Worm (Caenorhabditis elegans) whole organism, L3 larva: Measurements from ENCODE around the gene cyp-35A1.
"Not testable (repeated sequence)": the region's sequence is repeated elsewhere in the genome, so short reads cannot be mapped to it uniquely, and the experiment has no call there.

Experiments
- R02D3.7 ChIP-seq: fragments of 150-350 bp; optimal IDR thresholded peaks from 2 replicates; lab custom pipeline; 2014; ENCODE audit warnings: missing biosample characterization, missing genetic modification characterization
- aly-2 ChIP-seq: fragments of 150-350 bp; optimal IDR thresholded peaks from 2 replicates; lab custom pipeline; 2014; ENCODE audit warnings: missing biosample characterization, missing genetic modification characterization
- ama-1 ChIP-seq: fragments of 150-350 bp; optimal IDR thresholded peaks from 2 replicates; lab custom pipeline; 2018
- ceh-16 ChIP-seq: sonication (generic microtip); optimal IDR thresholded peaks from 2 replicates; lab custom pipeline; 2017; ENCODE audit warnings: missing biosample characterization, missing genetic modification characterization
- ceh-28 ChIP-seq: fragments of 150-350 bp; optimal IDR thresholded peaks from 2 replicates; lab custom pipeline; 2014; ENCODE audit warnings: missing biosample characterization, missing genetic modification reagents, missing genetic modification characterization
- ceh-9 ChIP-seq: sonication (generic microtip); optimal IDR thresholded peaks from 2 replicates; lab custom pipeline; 2018; ENCODE audit warnings: missing biosample characterization, missing genetic modification characterization
- daf-12 ChIP-seq: fragments of 150-350 bp; optimal IDR thresholded peaks from 2 replicates; lab custom pipeline; 2014; ENCODE audit warnings: missing biosample characterization, missing genetic modification reagents, missing genetic modification characterization
- egl-5 ChIP-seq: fragments of 150-350 bp; optimal IDR thresholded peaks from 2 replicates; lab custom pipeline; 2017; ENCODE audit warnings: missing biosample characterization, missing genetic modification reagents, missing genetic modification characterization, inconsistent platforms
- elt-2 ChIP-seq: sonication (generic microtip); optimal IDR thresholded peaks from 2 replicates; lab custom pipeline; 2016; ENCODE audit warnings: missing genetic modification reagents, mild to moderate bottlenecking, missing genetic modification characterization, missing compliant biosample characterization
- elt-3 ChIP-seq, 3 experiments: fragments of 150-350 bp in 1 of 3; sonication (generic microtip) in 2 of 3; optimal IDR thresholded peaks; 2 replicates in 2 of 3; 4 replicates in 1 of 3; lab custom pipeline; 2014 to 2017; ENCODE audit warnings: missing biosample characterization in 3 of 3, missing genetic modification characterization in 3 of 3
- eor-1 ChIP-seq, 2 experiments: fragments of 150-350 bp; optimal IDR thresholded peaks; 2 replicates each; lab custom pipeline; 2014 to 2018; ENCODE audit warnings: missing biosample characterization in 2 of 2, missing genetic modification characterization in 2 of 2
- fkh-10 ChIP-seq: sonication (generic microtip); optimal IDR thresholded peaks from 2 replicates; lab custom pipeline; 2017; ENCODE audit warnings: missing biosample characterization, missing genetic modification reagents, missing genetic modification characterization
- fkh-2 ChIP-seq: fragments of 150-350 bp; optimal IDR thresholded peaks from 2 replicates; lab custom pipeline; 2014; ENCODE audit warnings: missing biosample characterization, missing genetic modification reagents, missing genetic modification characterization
- fos-1 ChIP-seq: fragments of 150-350 bp; optimal IDR thresholded peaks from 2 replicates; lab custom pipeline; 2014; ENCODE audit warnings: missing biosample characterization, missing genetic modification characterization
- jun-1 ChIP-seq: fragments of 150-350 bp; optimal IDR thresholded peaks from 2 replicates; lab custom pipeline; 2014; ENCODE audit warnings: missing biosample characterization, missing genetic modification reagents, missing genetic modification characterization
- lin-15B ChIP-seq: fragments of 150-350 bp; optimal IDR thresholded peaks from 2 replicates; lab custom pipeline; 2014; ENCODE audit warnings: missing biosample characterization, missing genetic modification characterization
- lsy-12 ChIP-seq: sonication (generic microtip); optimal IDR thresholded peaks from 2 replicates; lab custom pipeline; 2016; ENCODE audit warnings: mild to moderate bottlenecking, missing genetic modification characterization, missing compliant biosample characterization
- mdl-1 ChIP-seq: fragments of 150-350 bp; optimal IDR thresholded peaks from 2 replicates; lab custom pipeline; 2014; ENCODE audit warnings: missing biosample characterization, missing genetic modification characterization
- mml-1 ChIP-seq: fragments of 150-350 bp; sonication (generic microtip); optimal IDR thresholded peaks from 3 replicates; lab custom pipeline; 2014; ENCODE audit warnings: missing biosample characterization, missing genetic modification characterization
- nfya-1 ChIP-seq: sonication (generic microtip); optimal IDR thresholded peaks from 2 replicates; lab custom pipeline; 2017; ENCODE audit warnings: missing genetic modification characterization, mild to moderate bottlenecking, missing compliant biosample characterization, antibody characterized with exemption, moderate library complexity; ENCODE audit not compliant: insufficient read depth
- nhr-11 ChIP-seq: fragments of 150-350 bp; optimal IDR thresholded peaks from 2 replicates; lab custom pipeline; 2014; ENCODE audit warnings: missing biosample characterization, missing genetic modification characterization
- nhr-12 ChIP-seq: fragments of 150-350 bp; optimal IDR thresholded peaks from 2 replicates; lab custom pipeline; 2014; ENCODE audit warnings: missing biosample characterization, missing genetic modification characterization
- nhr-23 ChIP-seq: fragments of 150-350 bp; optimal IDR thresholded peaks from 2 replicates; lab custom pipeline; 2014; ENCODE audit warnings: missing biosample characterization, missing genetic modification reagents, missing genetic modification characterization
- nhr-28 ChIP-seq: fragments of 150-350 bp; optimal IDR thresholded peaks from 2 replicates; lab custom pipeline; 2014; ENCODE audit warnings: missing biosample characterization, missing genetic modification characterization
- nhr-43 ChIP-seq: sonication (generic microtip); optimal IDR thresholded peaks from 2 replicates; lab custom pipeline; 2016; ENCODE audit warnings: mild to moderate bottlenecking, missing genetic modification characterization, missing compliant biosample characterization; ENCODE audit not compliant: poor library complexity, severe bottlenecking
- nhr-76 ChIP-seq: fragments of 150-350 bp; sonication (generic microtip); optimal IDR thresholded peaks from 5 replicates; lab custom pipeline; 2014; ENCODE audit warnings: missing biosample characterization, missing genetic modification characterization
- pha-4 ChIP-seq: fragments of 150-350 bp; optimal IDR thresholded peaks from 2 replicates; lab custom pipeline; 2014; ENCODE audit warnings: missing biosample characterization, missing genetic modification reagents, missing genetic modification characterization
- pqm-1 ChIP-seq: fragments of 150-350 bp; optimal IDR thresholded peaks from 2 replicates; lab custom pipeline; 2017; ENCODE audit warnings: missing biosample characterization, missing genetic modification characterization, inconsistent platforms
- skn-1 ChIP-seq: fragments of 150-350 bp; optimal IDR thresholded peaks from 2 replicates; lab custom pipeline; 2014; ENCODE audit warnings: missing biosample characterization, missing genetic modification characterization
- tbx-2 ChIP-seq: sonication (generic microtip); optimal IDR thresholded peaks from 2 replicates; lab custom pipeline; 2016; ENCODE audit warnings: mild to moderate bottlenecking, missing genetic modification characterization, missing compliant biosample characterization
- unc-39 ChIP-seq: sonication (generic microtip); optimal IDR thresholded peaks from 4 replicates; lab custom pipeline; 2017; ENCODE audit warnings: missing biosample characterization, missing genetic modification characterization
- zag-1 ChIP-seq: fragments of 150-350 bp; optimal IDR thresholded peaks from 2 replicates; lab custom pipeline; 2014; ENCODE audit warnings: missing biosample characterization, missing genetic modification characterization

The cyp-35A1 gene

DNA sequence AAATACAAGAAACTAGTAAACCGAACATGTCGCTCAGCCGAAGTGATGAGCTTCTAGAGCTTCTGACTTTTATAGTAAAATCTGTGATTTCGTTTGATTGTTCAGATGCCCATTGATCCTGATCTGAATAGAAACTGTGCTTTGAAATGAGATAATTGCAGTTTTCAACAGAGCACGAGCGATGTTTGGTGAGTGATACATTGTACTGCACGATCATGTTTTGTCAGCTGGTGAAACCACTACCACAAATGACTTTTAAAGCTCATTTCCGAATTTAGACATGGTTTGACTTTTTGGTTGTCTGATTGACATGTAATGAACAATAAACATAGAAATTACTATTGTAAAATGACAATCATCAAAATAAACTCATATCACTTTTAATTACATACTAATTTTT, 6.1 kb downstream of the cyp-35A1 start, which contains the start of gene tag-293:
tag-293 (minus strand) TSS at position 101 of the 400 bp plus-strand sequence.
- TF ChIP-seq lsy-12 (tag; lab: Kevin White, UChicago) (no peak), fkh-2 (tag; lab: Kevin White, UChicago) (no peak), nhr-43 (tag; lab: Kevin White, UChicago) (no peak), elt-3 (tag; optimal IDR thresholded peaks at IDR 0.05; lab: Kevin White, UChicago) (no peak), eor-1 (tag; optimal IDR thresholded peaks at IDR 0.05; lab: Kevin White, UChicago) (no peak), pha-4 (tag; lab: Kevin White, UChicago) (no peak), egl-5 (tag; lab: Kevin White, UChicago) (no peak), daf-12 (tag; lab: Kevin White, UChicago) (no peak), nfya-1 (tag; lab: Kevin White, UChicago) (no peak), zag-1 (no peak), ceh-28 (no peak), nhr-28 (tag; lab: Kevin White, UChicago) (no peak), aly-2 (tag; lab: Kevin White, UChicago) (no peak), lin-15B (tag; lab: Kevin White, UChicago) (no peak), jun-1 (tag; lab: Kevin White, UChicago) (no peak), mdl-1 (no peak), nhr-23 (tag; lab: Kevin White, UChicago) (no peak), elt-2 (tag; lab: Kevin White, UChicago) (no peak)
- TF ChIP-seq, all 47 proteins: peak for 0

- TF ChIP-seq elt-3 (tag; optimal IDR thresholded peaks at IDR 0.05; lab: Kevin White, UChicago), result no peak
- TF ChIP-seq nhr-12 (tag; lab: Kevin White, UChicago), result no peak
- TF ChIP-seq nhr-43 (tag; lab: Kevin White, UChicago), result no peak
- TF ChIP-seq zag-1, result no peak
- no peak for TF ChIP-seq ceh-28
- TF ChIP-seq ceh-9, result no peak
- TF ChIP-seq egl-5 (tag; lab: Kevin White, UChicago), result no peak
- TF ChIP-seq fkh-10 (GFP tag; lab: Kevin White, UChicago), result no peak
These were observed 8.0 kb downstream of the cyp-35A1 start for ce11 chrV:7353602-7354001.

DNA sequence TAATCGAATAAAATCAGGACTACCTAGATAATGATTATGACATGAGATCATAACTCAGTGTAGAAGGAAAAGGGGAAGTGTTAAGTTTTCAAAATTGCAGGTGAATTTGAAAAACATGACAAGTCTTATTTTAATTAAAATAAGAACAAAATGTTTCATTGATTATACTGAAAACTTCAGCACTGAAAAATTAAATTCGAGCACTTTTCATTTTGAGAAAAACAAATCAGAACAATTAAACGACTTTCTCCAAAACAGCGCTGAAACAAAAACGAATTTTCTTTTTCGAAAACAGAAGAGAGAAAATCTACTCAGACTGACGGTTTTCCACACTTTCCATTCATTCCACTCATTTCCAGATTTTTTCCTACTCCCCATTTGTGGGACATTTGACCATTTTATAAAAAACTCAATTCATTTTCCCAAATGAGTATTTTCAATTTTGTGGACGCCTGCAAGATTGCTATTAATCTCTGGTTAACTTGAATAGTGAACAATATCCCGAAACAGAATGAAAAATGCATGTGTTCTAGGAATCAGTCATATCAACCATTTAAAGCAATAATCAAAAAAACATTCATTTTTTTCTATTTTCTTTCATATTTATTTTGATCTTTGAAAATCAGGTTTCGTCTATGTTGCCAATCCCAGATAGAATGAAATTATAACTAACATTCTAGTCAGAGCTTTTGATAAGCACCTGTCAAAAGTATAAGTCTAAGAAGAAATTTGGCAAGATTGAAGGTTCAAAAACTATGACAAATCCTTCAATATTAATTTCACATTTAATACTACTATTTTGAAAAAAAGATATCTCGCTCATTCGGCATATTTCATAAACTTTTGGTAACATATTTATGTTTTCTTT, 9.2 kb downstream of the cyp-35A1 start, which contains the start of the genes srh-231 and srh-275:
srh-231 (minus strand) TSS at position 51 of the 868 bp plus-strand sequence.
srh-275 (plus strand) TSS at position 818 of the 868 bp plus-strand sequence.
- TF ChIP-seq mml-1 (tag; lab: Kevin White, UChicago), result no peak
- TF ChIP-seq fos-1 (tag; lab: Kevin White, UChicago), result no peak
- no peak for TF ChIP-seq nhr-11 (tag; lab: Kevin White, UChicago)

DNA sequence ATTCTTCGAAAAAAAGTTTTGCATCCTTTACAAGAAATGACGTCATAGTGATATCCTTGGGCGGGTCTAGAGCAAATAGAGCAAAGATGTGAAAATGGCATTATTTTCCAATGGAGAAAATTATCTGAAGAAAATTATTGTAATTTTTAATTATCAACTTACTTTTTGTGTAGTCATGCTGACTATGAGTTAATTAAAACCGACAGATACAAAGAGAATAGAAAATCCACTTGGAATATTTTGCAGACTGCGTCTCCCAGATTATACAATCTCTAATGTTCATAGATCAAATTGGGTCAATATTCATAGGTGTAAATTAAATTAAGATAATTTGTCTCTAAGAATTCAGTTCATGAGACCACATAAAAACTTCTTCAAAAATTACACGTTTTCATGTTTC, 12.0 kb downstream of the cyp-35A1 start, which contains the start of gene nhr-149:
nhr-149 (minus strand) TSS at position 101 of the 400 bp plus-strand sequence.
- no peak for TF ChIP-seq nfya-1 (tag; lab: Kevin White, UChicago)
- no peak for TF ChIP-seq zag-1
- TF ChIP-seq fkh-2 (tag; lab: Kevin White, UChicago), result no peak
- TF ChIP-seq skn-1, result no peak
- TF ChIP-seq tbx-2 (tag; lab: Kevin White, UChicago), result no peak
- no peak for TF ChIP-seq elt-3 (tag; optimal IDR thresholded peaks at IDR 0.05; lab: Kevin White, UChicago)
- TF ChIP-seq mdl-1, result no peak
- no peak for TF ChIP-seq pqm-1 (tag; lab: Kevin White, UChicago)
- TF ChIP-seq nhr-12 (tag; lab: Kevin White, UChicago), result no peak
- no peak for TF ChIP-seq aly-2 (tag; lab: Kevin White, UChicago)
- no peak for TF ChIP-seq ama-1 (lab: Kevin White, UChicago)
- no peak for TF ChIP-seq unc-39 (tag; lab: Kevin White, UChicago)
- TF ChIP-seq daf-12 (tag; lab: Kevin White, UChicago), result no peak
- no peak for TF ChIP-seq mml-1 (tag; lab: Kevin White, UChicago)
- no peak for TF ChIP-seq nhr-23 (tag; lab: Kevin White, UChicago)
- TF ChIP-seq nhr-76 (tag; lab: Kevin White, UChicago), result no peak

ce11 chrV:7345494-7345893, 16.1 kb downstream of the cyp-35A1 start, which contains the start of gene nhr-147:
Gene nhr-147 (plus strand): TSS chrV:7345794.
- TF ChIP-seq aly-2, ceh-16, R02D3.7 (tag; lab: Kevin White, UChicago): not testable (repeated sequence)
- TF ChIP-seq, all 47 proteins: peak for 0; not testable (repeated sequence) for 47
